Fruit fly (Drosophila melanogaster): ENCODE results near the gene Obp19b.
"Not testable (repeated sequence)": the region's sequence is repeated elsewhere in the genome, so short reads cannot be mapped to it uniquely, and the experiment has no call there.

Obp19b gene

DNA sequence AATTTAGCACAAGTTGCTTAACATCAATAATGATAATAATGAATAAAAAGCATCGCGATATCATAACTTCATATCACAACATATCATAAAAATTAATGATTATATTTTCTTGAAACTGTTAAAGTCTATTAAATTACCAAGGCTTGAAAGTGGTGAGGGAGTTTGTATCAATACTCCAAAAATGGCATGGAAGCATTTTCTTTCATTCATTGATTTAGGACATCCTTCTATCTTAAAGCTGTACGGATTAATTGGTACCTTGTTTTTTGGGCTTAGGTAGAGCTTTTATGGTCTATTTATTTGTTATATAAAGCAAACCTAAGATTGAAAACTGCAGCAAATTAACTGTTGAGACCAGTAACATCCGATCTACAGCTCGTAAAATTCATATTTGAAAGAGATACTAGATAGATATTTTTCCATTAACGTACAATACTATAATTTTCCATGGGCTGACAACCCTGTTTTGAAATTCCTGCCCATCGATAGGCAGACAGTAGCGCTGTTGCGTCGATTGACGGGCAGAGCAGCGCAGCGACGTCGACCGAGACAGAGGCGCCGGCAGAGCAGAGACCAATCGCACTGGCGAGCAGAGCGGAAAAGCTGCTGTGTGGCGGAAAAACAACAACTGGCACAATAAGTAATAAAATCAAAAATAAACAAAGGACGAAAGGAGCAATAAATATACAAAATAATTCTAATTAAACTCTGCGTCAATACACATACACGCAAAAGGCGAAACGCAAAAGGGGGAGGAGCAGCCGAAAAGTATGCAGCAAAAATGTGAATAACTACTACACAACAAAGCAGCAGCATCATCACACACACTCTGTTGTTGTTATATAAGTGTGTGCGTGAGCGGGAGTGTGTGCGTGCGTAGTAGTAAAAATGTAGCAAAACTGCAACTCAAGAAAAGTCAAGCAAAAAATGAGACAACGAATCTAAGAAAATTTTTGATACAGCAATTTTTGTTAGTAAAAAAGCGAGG, 17.1 kb downstream of the Obp19b start, which contains the start of gene CG1695 (continued):
- TF ChIP-seq fkh (GFP tag; optimal IDR thresholded peaks at IDR 0.05) = no peak
- TF ChIP-seq CG15336 (GFP tag; IDR thresholded peaks at IDR 0.05) = 0 out of 2 replicates have a peak, but pooled peaks have one; percentile 7
- peak; percentile 8 for TF ChIP-seq Hr4 (GFP tag; optimal IDR thresholded peaks at IDR 0.05)
- no peak for TF ChIP-seq CG8319 (GFP tag; optimal IDR thresholded peaks at IDR 0.05)
- no peak for TF ChIP-seq Ets21C (GFP tag; optimal IDR thresholded peaks at IDR 0.05)
- TF ChIP-seq CG6163 (GFP tag; IDR thresholded peaks at IDR 0.05) = no peak
- no peak for TF ChIP-seq Hr38 (GFP tag; optimal IDR thresholded peaks at IDR 0.05)
- peak; percentile 32 for TF ChIP-seq CG6792 (GFP tag; optimal IDR thresholded peaks at IDR 0.05)
- no peak for TF ChIP-seq CG10669 (GFP tag; optimal IDR thresholded peaks at IDR 0.05)
- peak; percentile 43 for TF ChIP-seq CG32006 (GFP tag; optimal IDR thresholded peaks at IDR 0.05)
- no peak for TF ChIP-seq Sox102F (GFP tag; optimal IDR thresholded peaks at IDR 0.05)
- TF ChIP-seq Blimp-1 (GFP tag; optimal IDR thresholded peaks at IDR 0.05) = no peak
- TF ChIP-seq Ets96B (tag; optimal IDR thresholded peaks at IDR 0.05) = no peak
- no peak for TF ChIP-seq fd59A (GFP tag; optimal IDR thresholded peaks at IDR 0.05)
- TF ChIP-seq cyc (GFP tag; optimal IDR thresholded peaks at IDR 0.05) = peak; percentile 37
- TF ChIP-seq CG9139 (GFP tag; optimal IDR thresholded peaks at IDR 0.05) = no peak
- no peak for TF ChIP-seq CG11762 (GFP tag; optimal IDR thresholded peaks at IDR 0.05; ENCODE audit: insufficient read depth)
- peak; percentile 21 for TF ChIP-seq CG31627 (GFP tag; optimal IDR thresholded peaks at IDR 0.05)
- peak; percentile 21 for TF ChIP-seq pdm3 (GFP tag; optimal IDR thresholded peaks at IDR 0.05)
- no peak for TF ChIP-seq Eip75B (GFP tag; optimal IDR thresholded peaks at IDR 0.05)
- no peak for TF ChIP-seq Lpt (GFP tag; optimal IDR thresholded peaks at IDR 0.05)
- TF ChIP-seq CG3919 (GFP tag; optimal IDR thresholded peaks at IDR 0.05) = no peak
- TF ChIP-seq CG11294 (GFP tag; IDR thresholded peaks at IDR 0.05) = no peak
- TF ChIP-seq net (GFP tag; optimal IDR thresholded peaks at IDR 0.05) = no peak

DNA sequence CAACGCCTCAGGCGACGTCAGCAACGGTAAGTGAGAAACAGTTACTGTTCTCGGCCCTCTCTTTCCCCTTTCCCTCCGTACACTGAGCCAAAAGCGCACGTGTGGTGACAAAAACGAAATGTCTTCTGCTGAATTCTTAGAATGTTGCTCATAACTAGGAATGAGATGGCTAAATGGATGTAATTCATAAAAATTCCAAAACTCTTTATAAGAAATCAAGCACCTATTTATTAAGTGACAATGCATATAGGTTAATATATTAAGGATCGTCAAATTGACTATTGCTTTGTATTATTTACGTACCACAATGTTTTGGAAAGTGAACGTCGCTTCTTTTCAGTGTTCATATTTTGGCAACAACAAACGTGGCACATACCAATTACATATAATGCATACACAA, 18.0 kb downstream of the Obp19b start:
- peak; percentile 59 for TF ChIP-seq Eip78C (GFP tag)
- TF ChIP-seq CG6276 (GFP tag; optimal IDR thresholded peaks at IDR 0.05) = no peak

DNA sequence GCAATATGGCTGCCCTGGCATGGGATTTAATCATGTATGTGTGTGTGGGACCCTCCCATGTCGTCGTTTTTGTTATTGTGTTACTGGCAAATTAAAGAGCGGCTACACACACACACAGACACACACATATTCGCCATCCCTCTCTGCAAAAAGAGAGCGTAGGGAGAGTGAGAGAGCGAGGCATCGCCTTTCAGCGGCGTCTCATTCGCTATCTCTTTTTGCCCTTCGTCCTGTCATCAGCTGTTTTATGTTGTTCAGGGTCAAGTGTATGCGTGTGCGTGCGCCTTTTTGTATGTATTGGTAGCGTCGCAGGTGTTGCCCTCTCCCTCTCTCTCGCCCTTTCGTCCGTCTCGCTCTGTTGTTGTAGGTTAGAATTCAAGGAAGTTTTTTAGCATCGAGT, 20.3 kb downstream of the Obp19b start:
- TF ChIP-seq Eip93F (GFP tag; optimal IDR thresholded peaks at IDR 0.05) (no peak), Gug (GFP tag; IDR thresholded peaks at IDR 0.05) (no peak), Sox15 (GFP tag; optimal IDR thresholded peaks at IDR 0.05) (no peak), salr (GFP tag; optimal IDR thresholded peaks at IDR 0.05) (no peak)

DNA sequence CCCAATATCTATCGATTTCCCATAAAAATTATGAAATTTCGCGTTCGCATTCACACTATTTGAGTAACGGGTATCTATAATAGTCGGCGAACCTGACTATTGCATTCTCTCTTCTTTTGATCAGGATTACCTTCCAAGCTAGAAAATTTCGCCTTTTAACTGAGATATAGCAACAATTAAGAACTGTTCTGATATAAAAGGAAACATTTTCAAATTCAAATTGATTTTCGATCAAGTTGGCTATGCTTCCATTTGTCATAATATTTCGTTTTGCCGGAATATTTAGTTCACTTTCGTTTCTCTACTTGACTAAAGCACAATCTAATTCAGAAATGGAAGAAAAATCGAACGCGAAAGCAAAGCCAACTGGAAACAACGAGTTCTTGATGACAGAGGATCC, 29.5 kb downstream of the Obp19b start, which contains the start of gene CG42578:
Gene CG42578, plus strand, starts transcription at position 301 of the 400 bp plus-strand sequence.
- TF ChIP-seq OdsH, achi, CG6792 (GFP tag; optimal IDR thresholded peaks at IDR 0.05): not testable (repeated sequence)

DNA sequence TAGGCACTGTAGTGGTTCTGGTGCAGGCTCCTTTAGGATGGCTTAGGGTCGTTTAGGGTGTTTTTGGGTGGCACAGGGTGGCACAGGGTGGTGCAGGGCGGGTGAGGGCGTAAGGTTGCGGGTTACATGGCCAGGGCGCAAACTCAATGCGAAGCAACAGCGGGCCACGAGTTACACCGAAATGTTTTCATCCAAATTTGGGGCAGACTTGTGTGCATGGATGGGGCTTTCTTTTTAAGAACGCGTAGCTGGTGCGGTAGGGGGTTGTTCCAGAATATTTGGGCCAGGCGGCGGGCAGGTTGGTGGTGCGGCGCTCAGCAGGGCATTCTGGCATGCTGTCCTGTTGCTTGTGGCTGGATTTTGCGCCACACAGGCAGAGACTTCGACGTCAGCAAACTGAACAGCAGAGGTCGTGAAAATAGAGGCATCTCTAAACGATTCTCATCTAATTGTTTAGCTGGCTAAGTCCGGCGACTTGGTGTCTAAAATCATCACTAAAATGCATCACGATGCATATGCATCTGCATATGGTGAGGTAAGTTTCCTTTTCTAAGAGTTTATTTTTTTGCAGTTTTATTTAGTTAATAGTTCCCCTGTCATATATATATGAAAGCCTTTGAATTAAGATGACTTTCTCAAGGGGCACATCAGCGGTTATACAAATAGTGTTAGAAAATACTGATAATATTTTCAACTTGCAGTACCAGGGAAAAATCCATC, 31.5 kb downstream of the Obp19b start:
- TF ChIP-seq CG31627 (GFP tag; optimal IDR thresholded peaks at IDR 0.05) (no peak), CG10669 (GFP tag; optimal IDR thresholded peaks at IDR 0.05) (peak; percentile 18), ss (GFP tag; optimal IDR thresholded peaks at IDR 0.05) (peak in 1 of 2 experiments; percentile 3), CG32006 (GFP tag; optimal IDR thresholded peaks at IDR 0.05) (peak; percentile 54), salr (GFP tag; optimal IDR thresholded peaks at IDR 0.05) (no peak), CG4318 (GFP tag; optimal IDR thresholded peaks at IDR 0.05) (peak; percentile 9), Hr4 (GFP tag; optimal IDR thresholded peaks at IDR 0.05) (peak; percentile 8), topi (GFP tag; optimal IDR thresholded peaks at IDR 0.05) (peak; percentile 0), CG8319 (GFP tag; optimal IDR thresholded peaks at IDR 0.05) (no peak), CG6276 (GFP tag; optimal IDR thresholded peaks at IDR 0.05) (no peak), CG6808 (GFP tag; optimal IDR thresholded peaks at IDR 0.05) (peak; percentile 18), Eip78C (GFP tag) (peak; percentile 26)
